Fruit fly (Drosophila melanogaster) ovary, adult (tissue): ENCODE measurements around the gene CYLD.

Source experiments
- CG17801 ChIP-seq: fragments of 200-800 bp; optimal IDR thresholded peaks from 2 replicates; lab custom pipeline; 2019; ENCODE audit warnings: missing biosample characterization, mild to moderate bottlenecking, missing genetic modification characterization, moderate library complexity; ENCODE audit not compliant: partially characterized antibody

CYLD gene

DNA sequence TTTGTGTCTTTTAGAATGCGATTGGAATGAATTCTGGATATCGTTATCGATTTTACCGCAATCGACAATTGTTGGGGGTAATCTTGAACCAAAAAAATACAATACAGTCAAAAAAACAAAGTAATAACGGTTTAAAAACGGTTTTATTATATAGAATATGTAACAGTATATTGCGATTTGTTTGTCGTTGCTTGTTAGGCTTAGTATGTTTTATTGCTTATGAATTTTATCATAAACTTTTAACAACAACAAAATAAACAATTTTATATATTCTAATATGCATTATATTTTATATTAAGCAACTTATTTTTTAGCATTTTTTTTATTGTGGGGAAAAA lies at the start of gene CYLD:
Gene CYLD (minus strand): TSS at position 38 of the 338 bp plus-strand sequence.
- TF ChIP-seq CG17801 (GFP tag; lab: Kevin White, UChicago) = peak; percentile 66

DNA sequence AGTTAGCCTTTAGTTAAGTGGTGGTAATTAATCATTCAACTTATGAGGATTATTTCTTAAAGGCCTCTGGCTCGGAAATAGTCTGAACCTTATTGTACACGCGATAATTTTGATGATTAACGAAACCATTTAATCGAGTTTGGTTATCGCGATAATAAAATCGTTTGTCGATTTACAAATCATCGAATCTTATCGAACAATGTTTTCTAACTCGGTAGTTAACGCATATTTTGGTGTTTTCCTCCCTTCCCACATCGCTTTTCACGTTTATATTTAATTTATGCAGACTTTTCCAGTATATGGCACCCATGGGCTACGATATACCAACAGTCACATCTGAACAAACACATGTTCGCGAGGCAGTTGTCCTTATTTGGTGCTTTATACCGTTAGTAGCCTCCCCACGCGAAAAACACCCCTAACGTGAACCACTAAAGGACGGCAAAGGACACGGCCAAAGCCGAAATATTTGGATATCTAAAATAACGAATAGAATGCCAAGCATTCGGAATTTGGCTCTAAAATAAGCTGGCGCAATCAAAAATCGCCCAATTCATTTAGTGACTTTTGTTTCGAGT lies 44.5 kb upstream of the CYLD start, which contains the start of gene Frmd5:
Gene Frmd5 (plus strand): TSS at position 414 of the 578 bp plus-strand sequence.
- TF ChIP-seq CG17801 (GFP tag; lab: Kevin White, UChicago) = no peak

DNA sequence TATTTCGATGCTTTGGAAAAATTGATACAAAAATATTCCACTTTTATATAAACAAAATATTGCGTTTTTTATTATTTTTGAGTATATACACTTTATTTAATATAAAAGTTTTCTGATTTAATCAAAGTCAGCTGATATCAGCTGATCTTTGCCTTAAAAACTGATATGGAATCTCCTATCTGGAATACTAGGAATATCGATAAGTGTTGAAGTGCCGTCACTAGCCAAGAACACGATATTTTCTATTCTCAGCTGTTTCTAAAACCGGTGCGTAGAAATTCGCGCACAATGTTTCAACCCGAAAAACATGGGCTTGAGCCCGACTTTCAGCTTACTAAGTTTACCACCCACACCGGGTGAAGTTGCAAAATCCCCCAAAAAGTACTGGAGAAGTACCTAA lies 42.8 kb upstream of the CYLD start, which contains the start of gene Sps2:
Gene Sps2 (plus strand): TSS at position 124 of the 400 bp plus-strand sequence.
- peak; percentile 33 for TF ChIP-seq CG17801 (GFP tag; lab: Kevin White, UChicago)

DNA sequence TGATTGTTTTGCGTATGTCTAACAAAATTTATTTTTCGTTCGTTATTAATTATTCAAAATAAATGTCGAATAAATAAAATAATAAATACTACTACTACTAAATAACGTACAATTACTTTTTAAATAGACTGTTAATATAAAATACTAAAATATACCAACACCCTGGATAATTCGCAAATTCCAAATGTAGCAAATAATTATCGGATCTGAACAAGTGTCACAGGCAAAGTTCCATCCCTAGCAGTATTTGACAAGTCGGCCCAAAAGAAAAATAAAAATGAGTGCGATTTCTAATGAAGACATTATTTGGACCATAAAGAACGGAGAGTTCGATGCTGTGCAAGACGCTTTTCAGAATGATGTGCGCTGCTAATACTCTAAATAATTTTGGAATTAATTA lies 41.8 kb upstream of the CYLD start, which contains the start of gene CG31715:
Gene CG31715 (plus strand): TSS at position 212 of the 400 bp plus-strand sequence.
- peak; percentile 33 for TF ChIP-seq CG17801 (GFP tag; lab: Kevin White, UChicago)

DNA sequence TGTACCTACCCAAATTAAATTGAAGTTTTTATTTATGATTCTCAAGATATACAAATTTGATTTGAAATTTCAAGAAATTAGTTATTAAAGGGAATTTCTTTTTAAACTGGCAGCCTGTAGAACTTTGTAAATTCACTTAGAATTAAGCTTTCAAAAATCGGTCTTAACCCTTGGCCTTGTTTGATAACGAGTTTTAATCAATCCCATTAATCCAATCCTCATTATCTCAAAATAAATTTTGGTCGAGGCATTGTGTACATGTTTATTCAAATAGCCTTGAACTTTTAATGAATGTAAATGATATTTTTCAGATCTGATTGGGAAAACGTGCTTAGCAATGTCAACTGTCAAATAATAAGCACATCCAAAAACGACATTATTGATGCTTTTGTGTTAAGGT lies 40.2 kb upstream of the CYLD start:
- no peak for TF ChIP-seq CG17801 (GFP tag; lab: Kevin White, UChicago)

DNA sequence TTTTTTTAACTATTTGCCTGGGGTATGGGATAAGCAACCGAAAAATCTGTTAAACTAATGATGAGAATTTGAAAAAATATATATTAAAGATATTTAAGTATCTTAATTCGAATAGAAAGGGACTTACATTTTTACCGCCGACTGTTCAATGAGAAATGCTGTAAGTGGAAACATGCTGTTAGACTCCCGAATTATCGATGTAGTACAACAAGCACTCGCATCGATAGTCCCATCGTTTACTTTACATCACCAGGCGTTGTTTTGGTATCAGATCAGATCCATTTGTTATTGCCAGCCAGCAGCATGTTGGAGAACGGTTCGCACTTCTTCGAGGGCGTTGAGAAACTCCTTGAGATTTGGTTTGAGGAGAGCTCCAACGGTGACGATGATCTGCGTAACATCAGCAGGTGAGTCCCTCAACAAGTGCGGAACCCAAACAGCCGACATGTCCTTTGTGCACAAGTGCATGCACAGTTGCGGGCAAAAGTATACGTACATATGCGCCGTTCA lies 39.6 kb upstream of the CYLD start, which contains the start of gene SamDC:
Gene SamDC (plus strand): TSS at position 246 of the 510 bp plus-strand sequence.
- peak; percentile 54 for TF ChIP-seq CG17801 (GFP tag; lab: Kevin White, UChicago)

DNA sequence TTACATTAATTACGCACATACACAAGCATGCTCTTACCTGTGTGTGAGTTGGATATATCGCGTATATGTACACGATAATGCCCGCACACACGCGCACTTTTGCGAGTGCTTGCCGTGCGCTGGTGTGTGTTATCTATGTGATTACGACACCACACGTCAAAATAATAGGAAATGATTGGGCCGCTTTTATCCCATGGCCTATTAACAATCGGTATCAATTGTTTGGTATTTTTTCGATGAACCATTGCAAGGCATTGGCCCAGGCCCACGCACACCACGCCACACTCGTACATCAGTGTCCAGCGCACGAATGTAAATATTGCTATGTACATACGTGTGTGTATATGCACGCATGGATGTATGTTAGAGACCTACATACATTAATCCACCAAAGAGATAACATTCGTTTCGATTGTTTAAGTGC lies 35.2 kb upstream of the CYLD start:
- peak; percentile 46 for TF ChIP-seq CG17801 (GFP tag; lab: Kevin White, UChicago)

DNA sequence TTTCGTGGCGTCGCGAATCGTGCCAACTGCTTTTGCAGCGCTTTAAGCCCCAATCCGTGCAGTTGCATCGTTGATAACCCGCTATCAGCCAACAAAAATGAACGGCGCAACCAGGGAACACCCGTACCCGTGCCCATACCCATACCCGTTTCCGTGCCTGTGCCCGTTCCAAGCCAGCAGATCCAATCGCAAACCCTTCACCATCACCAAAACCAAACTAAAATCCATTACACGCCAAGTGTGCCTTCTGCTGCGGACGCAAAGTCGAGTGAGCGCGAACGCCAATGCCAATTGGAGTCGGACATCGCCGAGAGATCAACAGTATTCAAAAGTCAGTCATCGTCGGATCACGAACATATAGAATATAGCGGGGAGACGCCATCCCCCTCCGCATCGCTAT lies 34.6 kb upstream of the CYLD start:
- no peak for TF ChIP-seq CG17801 (GFP tag; lab: Kevin White, UChicago)

DNA sequence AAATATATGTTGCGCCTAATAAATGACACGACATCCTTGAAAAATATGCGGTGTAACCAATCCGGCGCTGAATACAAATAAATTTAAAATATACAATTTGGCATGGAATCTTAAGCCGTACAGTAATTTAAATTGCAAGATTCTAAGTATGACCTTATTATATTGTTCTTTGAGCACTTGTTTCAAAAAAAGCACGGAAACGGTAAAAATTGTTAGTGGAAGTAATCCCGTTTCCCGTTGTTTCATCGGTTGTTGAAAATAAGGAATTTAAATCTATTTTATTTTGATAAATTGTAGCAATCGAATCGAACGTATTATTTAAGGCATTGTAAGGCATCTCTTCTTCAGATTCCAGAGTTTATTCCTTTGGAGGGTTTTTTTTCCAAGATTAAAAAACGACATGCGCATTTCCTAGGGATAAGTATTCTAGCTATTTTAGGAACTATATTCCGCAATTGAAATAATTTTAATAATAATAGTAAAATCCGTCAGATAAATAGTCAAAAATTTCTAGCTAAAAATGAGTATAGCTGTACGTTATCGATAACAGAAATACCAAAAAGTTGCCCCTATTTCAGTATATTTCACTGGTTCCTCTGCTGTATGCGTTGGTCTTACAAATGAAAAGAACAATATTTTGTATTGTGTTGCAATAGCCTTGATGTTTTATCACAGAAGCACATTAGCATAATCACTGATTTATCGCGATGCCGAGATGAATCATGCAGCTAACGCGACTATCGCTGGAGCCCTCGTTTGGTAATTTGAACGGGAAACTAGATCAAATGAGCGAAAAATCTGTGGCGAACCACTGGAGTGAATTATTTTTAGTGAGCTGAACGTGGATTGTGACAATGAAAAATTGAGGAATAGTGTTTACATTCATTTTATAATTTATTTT lies 33.7 kb upstream of the CYLD start, which contains the start of gene GATAd:
Gene GATAd (plus strand): TSS at position 644 of the 901 bp plus-strand sequence.
- TF ChIP-seq CG17801 (GFP tag; lab: Kevin White, UChicago) = no peak

DNA sequence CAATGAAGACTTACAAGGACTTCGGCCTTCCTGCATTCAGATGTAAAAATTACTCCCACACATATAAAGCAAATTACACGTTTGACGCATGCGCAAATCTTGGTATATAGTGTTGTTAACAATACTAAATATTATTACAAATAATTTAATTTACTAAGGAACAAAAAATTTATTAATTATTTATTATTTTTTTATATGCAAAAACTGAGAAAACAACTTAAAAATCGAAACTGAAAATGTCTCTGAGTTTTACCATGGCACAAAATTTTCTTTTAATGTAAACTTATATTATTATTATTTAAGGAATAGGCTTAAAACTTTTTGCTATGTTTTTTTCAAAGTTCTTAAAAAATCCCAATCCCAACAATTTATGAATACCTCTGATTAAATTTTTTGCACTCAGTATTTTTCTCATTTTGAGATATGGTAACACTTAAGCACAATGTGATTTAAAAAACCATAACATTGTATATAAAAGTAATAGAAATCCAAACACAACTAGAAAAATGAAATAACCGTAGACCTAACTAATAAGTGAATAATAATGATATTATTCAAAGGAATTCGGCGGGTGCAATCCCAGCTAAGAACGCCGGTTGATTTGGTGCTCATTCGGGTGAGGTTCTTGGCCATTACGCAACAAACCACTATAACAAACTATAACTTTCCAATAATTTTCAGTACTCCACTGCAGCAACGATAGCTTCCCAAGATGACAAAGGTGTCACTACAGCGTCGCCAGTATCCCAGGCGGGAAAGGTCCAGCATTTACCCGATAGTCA lies 31.6 kb upstream of the CYLD start, which contains the start of the genes Schip1 and Cox10:
Gene Schip1 (minus strand): TSS at position 51 of the 782 bp plus-strand sequence.
Gene Cox10 (plus strand): TSS at position 406 of the 782 bp plus-strand sequence.
- TF ChIP-seq CG17801 (GFP tag; lab: Kevin White, UChicago) = no peak

DNA sequence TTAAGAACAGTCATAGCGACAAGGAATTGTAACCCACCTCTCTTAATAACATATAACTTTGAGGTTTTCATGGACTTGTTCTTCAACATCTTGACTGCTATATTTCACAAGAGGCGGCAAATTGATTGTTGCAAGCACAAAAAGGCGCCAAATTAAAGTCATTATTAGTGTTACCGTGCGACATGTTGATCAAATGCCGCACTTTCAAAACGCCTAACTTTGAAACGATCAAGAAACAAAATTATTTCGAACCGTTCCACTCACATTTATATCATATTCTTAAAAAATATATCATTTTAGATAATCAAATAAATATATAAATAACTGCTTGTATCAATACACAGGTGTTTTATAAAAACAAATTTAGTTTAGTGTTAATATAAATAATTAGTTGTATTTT lies 28.1 kb upstream of the CYLD start, which contains the start of gene RnrL:
Gene RnrL (minus strand): TSS at position 154 of the 400 bp plus-strand sequence.
- no peak for TF ChIP-seq CG17801 (GFP tag; lab: Kevin White, UChicago)

DNA sequence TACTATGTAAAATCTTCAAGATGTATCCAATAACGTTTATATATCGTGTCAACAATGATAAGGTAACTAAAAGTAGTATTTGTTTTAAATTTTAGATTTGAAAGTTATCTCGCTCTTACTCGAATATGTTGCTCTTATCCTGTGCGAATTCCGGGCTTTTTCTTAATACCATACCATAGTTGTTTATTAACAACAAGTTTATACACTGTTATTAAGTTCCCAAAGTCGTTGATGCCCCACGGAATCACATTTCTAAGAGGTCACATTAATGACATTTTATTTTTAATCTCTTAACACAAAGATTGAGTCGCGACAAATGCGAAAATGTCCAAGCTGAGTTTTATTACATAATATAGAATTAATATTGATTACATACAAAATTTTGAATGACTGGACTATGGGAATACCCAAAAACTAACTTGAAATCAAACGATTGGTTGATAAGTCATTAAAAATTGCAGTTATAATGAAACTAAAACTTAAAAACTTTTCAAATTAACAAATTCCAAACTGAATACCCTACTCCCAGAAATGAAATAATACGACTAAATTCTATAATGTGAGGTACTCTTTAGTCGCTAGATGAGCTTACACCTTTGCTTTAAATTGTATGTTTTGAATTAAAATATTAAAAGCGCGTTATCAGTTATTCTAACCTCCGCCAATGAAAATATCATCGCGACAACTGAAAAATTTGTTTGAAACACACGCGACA lies 23.3 kb upstream of the CYLD start, which contains the start of gene CG5381:
Gene CG5381 (minus strand): TSS at position 330 of the 715 bp plus-strand sequence.
- no peak for TF ChIP-seq CG17801 (GFP tag; lab: Kevin White, UChicago)

DNA sequence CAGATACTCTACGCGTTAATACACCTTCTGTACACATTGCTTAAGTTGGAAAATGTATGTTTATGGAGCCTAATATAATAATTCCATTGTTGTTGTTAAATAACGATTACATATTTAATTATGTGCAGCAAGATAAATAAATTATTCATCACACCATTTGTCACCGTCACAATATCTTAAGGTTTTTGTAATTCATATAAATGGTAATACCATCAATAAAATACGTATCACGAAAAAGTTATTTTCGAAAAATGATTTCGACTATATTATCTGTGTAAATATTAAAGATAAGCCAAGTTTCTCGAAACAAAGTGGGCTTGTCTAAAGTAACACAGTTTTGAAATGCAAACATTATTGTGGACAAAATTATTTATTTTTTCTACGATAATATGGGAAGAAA lies 22.5 kb upstream of the CYLD start, which contains the start of gene CG4995:
Gene CG4995 (plus strand): TSS at position 301 of the 400 bp plus-strand sequence.
- no peak for TF ChIP-seq CG17801 (GFP tag; lab: Kevin White, UChicago)
